Fruit fly (Drosophila melanogaster) whole organism, embryonic: ENCODE data around the gene CG6431.

Source experiments
- ATbp ChIP-seq: fragments of 200-800 bp; sonication (Bioruptor generic); optimal IDR thresholded peaks from 2 replicates; lab custom pipeline; 2017; ENCODE audit warnings: missing biosample characterization, mild to moderate bottlenecking, missing genetic modification characterization, missing genetic modification reagents
- Asciz ChIP-seq: fragments of 200-800 bp; sonication (Bioruptor generic); optimal IDR thresholded peaks from 2 replicates; lab custom pipeline; 2017; ENCODE audit warnings: missing biosample characterization, mild to moderate bottlenecking, missing genetic modification characterization, missing genetic modification reagents
- CG10462 ChIP-seq: fragments of 200-800 bp; sonication (Bioruptor generic); optimal IDR thresholded peaks from 2 replicates; lab custom pipeline; 2016; ENCODE audit warnings: missing biosample characterization, missing genetic modification characterization
- CG11456 ChIP-seq: fragments of 200-800 bp; sonication (Bioruptor generic); IDR thresholded peaks from 3 replicates; pipeline ENCODE4 v1.3.6; 2022; ENCODE audit warnings: missing biosample characterization, missing genetic modification characterization
- CG12744 ChIP-seq: fragments of 200-800 bp; sonication (Bioruptor generic); optimal IDR thresholded peaks from 2 replicates; lab custom pipeline; 2016; ENCODE audit warnings: missing biosample characterization, missing genetic modification characterization
- CG13775 ChIP-seq: fragments of 200-800 bp; sonication (Bioruptor generic); optimal IDR thresholded peaks from 3 replicates; lab custom pipeline; 2017; ENCODE audit warnings: missing biosample characterization, mild to moderate bottlenecking, missing genetic modification characterization
- CG15269 ChIP-seq: fragments of 200-800 bp; sonication (Bioruptor generic); optimal IDR thresholded peaks from 2 replicates; lab custom pipeline; 2018; ENCODE audit warnings: missing biosample characterization, mild to moderate bottlenecking, missing genetic modification characterization, moderate library complexity
- CG15696 ChIP-seq: fragments of 200-800 bp; sonication (Bioruptor generic); optimal IDR thresholded peaks from 2 replicates; lab custom pipeline; 2019; ENCODE audit warnings: missing biosample characterization, mild to moderate bottlenecking, missing genetic modification characterization, moderate library complexity
- CG16779 ChIP-seq: fragments of 200-800 bp; sonication (Bioruptor generic); IDR thresholded peaks from 2 replicates; pipeline ENCODE4 v1.3.6; 2022; ENCODE audit warnings: missing biosample characterization, missing genetic modification characterization
- CG16813 ChIP-seq: fragments of 200-800 bp; sonication (Bioruptor generic); IDR thresholded peaks from 3 replicates; pipeline ENCODE4 v1.3.6; 2022; ENCODE audit warnings: missing biosample characterization, missing genetic modification characterization; ENCODE audit not compliant: partially characterized antibody
- CG16815 ChIP-seq: fragments of 200-800 bp; sonication (Bioruptor generic); optimal IDR thresholded peaks from 3 replicates; lab custom pipeline; 2017; ENCODE audit warnings: missing biosample characterization, mild to moderate bottlenecking, missing genetic modification characterization
- CG16863 ChIP-seq: fragments of 200-800 bp; sonication (Bioruptor generic); optimal IDR thresholded peaks from 3 replicates; lab custom pipeline; 2016; ENCODE audit warnings: missing biosample characterization, missing genetic modification characterization
- CG17912 ChIP-seq: fragments of 200-800 bp; sonication (Bioruptor generic); optimal IDR thresholded peaks from 2 replicates; lab custom pipeline; 2018; ENCODE audit warnings: missing biosample characterization, mild to moderate bottlenecking, missing genetic modification characterization
- CG1832 ChIP-seq: fragments of 200-800 bp; sonication (Bioruptor generic); optimal IDR thresholded peaks from 2 replicates; lab custom pipeline; 2017; ENCODE audit warnings: missing biosample characterization, mild to moderate bottlenecking, missing genetic modification characterization, inconsistent platforms
- CG2202 ChIP-seq: fragments of 200-800 bp; sonication (Bioruptor generic); optimal IDR thresholded peaks from 2 replicates; lab custom pipeline; 2018; ENCODE audit warnings: missing biosample characterization, mild to moderate bottlenecking, missing genetic modification characterization
- CG2712 ChIP-seq: fragments of 200-800 bp; optimal IDR thresholded peaks from 3 replicates; lab custom pipeline; 2019; ENCODE audit warnings: missing biosample characterization, mild to moderate bottlenecking, missing genetic modification characterization, moderate library complexity
- CG30431 ChIP-seq: fragments of 200-800 bp; sonication (Bioruptor generic); optimal IDR thresholded peaks from 2 replicates; lab custom pipeline; 2017; ENCODE audit warnings: missing biosample characterization, missing genetic modification characterization
- CG31441 ChIP-seq: fragments of 200-800 bp; sonication (Bioruptor generic); IDR thresholded peaks from 2 replicates; pipeline ENCODE4 v1.3.6; 2022; ENCODE audit warnings: missing biosample characterization, missing genetic modification characterization
- CG34422 ChIP-seq: fragments of 200-800 bp; sonication (Bioruptor generic); IDR thresholded peaks from 3 replicates; pipeline ENCODE4 v1.3.6; 2022; ENCODE audit warnings: missing biosample characterization, missing genetic modification characterization
- CG3838 ChIP-seq: fragments of 200-800 bp; sonication (Bioruptor generic); optimal IDR thresholded peaks from 3 replicates; lab custom pipeline; 2016; ENCODE audit warnings: missing biosample characterization, missing genetic modification characterization
- CG3847 ChIP-seq: fragments of 200-800 bp; sonication (Bioruptor generic); IDR thresholded peaks from 2 replicates; pipeline ENCODE4 v1.3.6; 2022; ENCODE audit warnings: missing biosample characterization, missing genetic modification characterization
- CG5245 ChIP-seq: fragments of 200-800 bp; sonication (Bioruptor generic); optimal IDR thresholded peaks from 3 replicates; lab custom pipeline; 2016; ENCODE audit warnings: missing biosample characterization, missing genetic modification characterization
- CG7556 ChIP-seq: fragments of 200-800 bp; sonication (Bioruptor generic); optimal IDR thresholded peaks from 2 replicates; lab custom pipeline; 2017; ENCODE audit warnings: missing biosample characterization, mild to moderate bottlenecking, missing genetic modification characterization
- CG7786 ChIP-seq: fragments of 200-800 bp; sonication (Bioruptor generic); optimal IDR thresholded peaks from 2 replicates; lab custom pipeline; 2016; ENCODE audit warnings: missing biosample characterization, missing genetic modification characterization
- CG7963 ChIP-seq: fragments of 200-800 bp; sonication (Bioruptor generic); IDR thresholded peaks from 3 replicates; pipeline ENCODE4 v1.3.6; 2022; ENCODE audit warnings: missing biosample characterization, missing genetic modification characterization; ENCODE audit not compliant: partially characterized antibody
- CG9215 ChIP-seq: fragments of 200-800 bp; sonication (Bioruptor generic); IDR thresholded peaks from 2 replicates; pipeline ENCODE4 v1.3.6; 2022; ENCODE audit warnings: missing biosample characterization, missing genetic modification characterization
- CG9817 ChIP-seq: fragments of 200-800 bp; sonication (Bioruptor generic); optimal IDR thresholded peaks from 2 replicates; lab custom pipeline; 2018; ENCODE audit warnings: missing biosample characterization, mild to moderate bottlenecking, missing genetic modification characterization, moderate library complexity
- CkIIα-i1 ChIP-seq: fragments of 200-800 bp; sonication (Bioruptor generic); IDR thresholded peaks from 2 replicates; pipeline ENCODE4 v1.3.6; 2022; ENCODE audit warnings: missing biosample characterization, missing genetic modification characterization
- ERR ChIP-seq: fragments of 200-800 bp; sonication (Bioruptor generic); optimal IDR thresholded peaks from 2 replicates; lab custom pipeline; 2016; ENCODE audit warnings: missing biosample characterization, missing genetic modification characterization
- Gug ChIP-seq: fragments of 200-800 bp; sonication (Bioruptor generic); IDR thresholded peaks from 4 replicates; pipeline ENCODE4 v1.3.6; 2022; ENCODE audit warnings: missing biosample characterization, missing genetic modification characterization
- Hand ChIP-seq: fragments of 200-800 bp; sonication (Bioruptor generic); optimal IDR thresholded peaks from 2 replicates; lab custom pipeline; 2017; ENCODE audit warnings: mild to moderate bottlenecking, missing biosample characterization, missing genetic modification reagents, missing genetic modification characterization
- Hr3 ChIP-seq: fragments of 200-800 bp; sonication (Bioruptor generic); optimal IDR thresholded peaks from 3 replicates; lab custom pipeline; 2016; ENCODE audit warnings: missing biosample characterization, missing genetic modification characterization
- Hsf ChIP-seq: fragments of 200-800 bp; sonication (Bioruptor generic); optimal IDR thresholded peaks from 3 replicates; lab custom pipeline; 2016; ENCODE audit warnings: missing biosample characterization, missing genetic modification characterization
- MBD-R2 ChIP-seq: fragments of 200-800 bp; sonication (Bioruptor generic); IDR thresholded peaks from 2 replicates; pipeline ENCODE4 v1.3.6; 2022; ENCODE audit warnings: missing biosample characterization, missing genetic modification characterization
- Sin3A ChIP-seq: fragments of >200 bp; optimal IDR thresholded peaks from 2 replicates; lab custom pipeline; 2018
- TFAM ChIP-seq: fragments of 200-800 bp; sonication (Bioruptor generic); optimal IDR thresholded peaks from 2 replicates; lab custom pipeline; 2017; ENCODE audit warnings: missing biosample characterization, missing genetic modification characterization, inconsistent platforms
- ash1 ChIP-seq: fragments of 200-800 bp; sonication (Bioruptor generic); optimal IDR thresholded peaks from 2 replicates; lab custom pipeline; 2018; ENCODE audit warnings: missing biosample characterization, mild to moderate bottlenecking, missing genetic modification characterization
- chif ChIP-seq, 2 experiments: fragments of 200-800 bp; sonication (Bioruptor generic); optimal IDR thresholded peaks; 3 replicates each; lab custom pipeline; 2016; ENCODE audit warnings: missing biosample characterization in 2 of 2, missing genetic modification characterization in 2 of 2
- chn ChIP-seq: fragments of 200-800 bp; sonication (Bioruptor generic); optimal IDR thresholded peaks from 2 replicates; lab custom pipeline; 2016; ENCODE audit warnings: missing biosample characterization, missing genetic modification characterization
- cwo ChIP-seq: fragments of 200-800 bp; sonication (Bioruptor generic); optimal IDR thresholded peaks from 3 replicates; lab custom pipeline; 2017; ENCODE audit warnings: missing biosample characterization, missing genetic modification characterization, mild to moderate bottlenecking, moderate library complexity, missing genetic modification reagents
- fd96Cb ChIP-seq: fragments of 200-800 bp; sonication (Bioruptor generic); optimal IDR thresholded peaks from 2 replicates; lab custom pipeline; 2018; ENCODE audit warnings: missing biosample characterization, mild to moderate bottlenecking, missing genetic modification characterization, moderate library complexity
- ftz-f1 ChIP-seq: fragments of 200-800 bp; sonication (Bioruptor generic); optimal IDR thresholded peaks from 2 replicates; lab custom pipeline; 2016; ENCODE audit warnings: missing biosample characterization, missing genetic modification characterization
- jigr1 ChIP-seq: fragments of 200-800 bp; sonication (Bioruptor generic); IDR thresholded peaks from 3 replicates; pipeline ENCODE4 v1.3.6; 2022; ENCODE audit warnings: missing biosample characterization, missing genetic modification characterization
- jumu ChIP-seq: fragments of 200-800 bp; sonication (Bioruptor generic); optimal IDR thresholded peaks from 3 replicates; lab custom pipeline; 2016; ENCODE audit warnings: missing biosample characterization, missing genetic modification characterization
- nerfin-1 ChIP-seq: fragments of 200-800 bp; sonication (Bioruptor generic); optimal IDR thresholded peaks from 3 replicates; lab custom pipeline; 2019; ENCODE audit warnings: missing biosample characterization, mild to moderate bottlenecking, missing genetic modification characterization, moderate library complexity
- pb ChIP-seq: fragments of 200-800 bp; sonication (Bioruptor generic); optimal IDR thresholded peaks from 3 replicates; lab custom pipeline; 2016; ENCODE audit warnings: missing biosample characterization, missing genetic modification characterization
- pzg ChIP-seq: fragments of 200-800 bp; sonication (Bioruptor generic); optimal IDR thresholded peaks from 3 replicates; lab custom pipeline; 2018; ENCODE audit warnings: missing biosample characterization, mild to moderate bottlenecking, missing genetic modification characterization, moderate library complexity
- seq ChIP-seq: fragments of 200-800 bp; sonication (Bioruptor generic); IDR thresholded peaks from 2 replicates; pipeline ENCODE4 v1.3.6; 2022; ENCODE audit warnings: missing biosample characterization, missing genetic modification characterization
- slou ChIP-seq: fragments of 200-800 bp; sonication (Bioruptor generic); optimal IDR thresholded peaks from 3 replicates; lab custom pipeline; 2016; ENCODE audit warnings: missing biosample characterization, missing genetic modification characterization
- tap ChIP-seq: fragments of 200-800 bp; optimal IDR thresholded peaks from 3 replicates; lab custom pipeline; 2019; ENCODE audit warnings: missing biosample characterization, mild to moderate bottlenecking, missing genetic modification characterization, moderate library complexity
- tna ChIP-seq: fragments of 200-800 bp; sonication (Bioruptor generic); IDR thresholded peaks from 2 replicates; pipeline ENCODE4 v1.3.6; 2022; ENCODE audit warnings: missing biosample characterization, missing genetic modification characterization; ENCODE audit not compliant: partially characterized antibody
- unpg ChIP-seq: fragments of 200-800 bp; sonication (Bioruptor generic); optimal IDR thresholded peaks from 3 replicates; lab custom pipeline; 2018; ENCODE audit warnings: missing biosample characterization, mild to moderate bottlenecking, missing genetic modification characterization, moderate library complexity

The CG6431 gene

DNA sequence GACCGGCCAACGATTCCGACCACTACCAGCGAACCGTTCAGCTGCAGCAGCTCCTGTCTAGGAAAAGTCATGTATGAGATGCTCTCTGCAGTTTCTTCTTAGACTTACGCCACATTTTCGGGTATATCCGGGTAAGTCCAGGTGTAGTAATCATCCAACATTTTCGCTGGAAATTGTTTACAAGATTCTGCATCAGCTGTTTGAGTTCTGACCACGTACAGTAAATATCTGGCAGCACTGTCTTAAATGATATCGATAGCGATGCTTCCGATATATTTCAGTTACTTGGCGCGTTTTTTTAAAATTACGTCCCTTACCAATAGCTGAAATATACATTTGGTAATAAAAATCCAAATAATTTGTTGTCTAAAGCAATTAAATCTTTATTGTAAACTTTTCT lies 19.7 kb downstream of the CG6431 start, which contains the start of gene CG6729 (continued):
- TF ChIP-seq CG15269 (tag; lab: Kevin White, UChicago) (no peak), CG3847 (GFP tag; lab: Robert Waterston, UW) (0 out of 2 replicates have a peak, but pooled peaks have one; percentile 6), CG16813 (peak; percentile 66), tap (tag; lab: Kevin White, UChicago) (no peak), CkIIα-i1 (GFP tag; lab: Robert Waterston, UW) (no peak), CG11456 (GFP tag; lab: Robert Waterston, UW) (no peak), seq (no peak), jumu (GFP tag; lab: Kevin White, UChicago) (no peak), slou (GFP tag; lab: Kevin White, UChicago) (no peak), Gug (no peak), CG16779 (GFP tag; lab: Robert Waterston, UW) (no peak), unpg (GFP tag; lab: Kevin White, UChicago) (no peak), CG12744 (GFP tag; lab: Kevin White, UChicago) (no peak), ATbp (GFP tag; lab: Kevin White, UChicago) (no peak), CG5245 (GFP tag; lab: Kevin White, UChicago) (no peak), CG31441 (GFP tag; lab: Robert Waterston, UW) (no peak), CG2202 (tag; lab: Kevin White, UChicago) (no peak), CG16863 (GFP tag; lab: Kevin White, UChicago) (no peak), CG7556 (GFP tag; lab: Kevin White, UChicago) (no peak), CG15696 (no peak), CG13775 (GFP tag; lab: Kevin White, UChicago) (no peak), CG10462 (no peak), CG16815 (GFP tag; lab: Kevin White, UChicago) (no peak), MBD-R2 (peak; percentile 87), ftz-f1 (GFP tag; lab: Kevin White, UChicago) (no peak), Hsf (GFP tag; lab: Kevin White, UChicago) (no peak), Hr3 (GFP tag; lab: Kevin White, UChicago) (no peak), CG9215 (no peak), CG9817 (tag; lab: Kevin White, UChicago) (no peak), cwo (GFP tag; lab: Kevin White, UChicago) (no peak), Asciz (no peak), pzg (GFP tag; lab: Kevin White, UChicago) (peak; percentile 74), chif (GFP tag; optimal IDR thresholded peaks at IDR 0.05; lab: Kevin White, UChicago) (no peak), nerfin-1 (tag; lab: Kevin White, UChicago) (no peak), Sin3A (lab: Kevin White, UChicago) (peak; percentile 26), CG17912 (GFP tag; lab: Kevin White, UChicago) (no peak), CG30431 (GFP tag; lab: Kevin White, UChicago) (no peak), fd96Cb (tag; lab: Kevin White, UChicago) (no peak), tna (GFP tag; lab: Robert Waterston, UW) (peak; percentile 61; the same call in 1 of the 2 replicates), CG7963 (GFP tag; lab: Robert Waterston, UW) (0 out of 3 replicates have a peak, but pooled peaks have one; percentile 40), CG2712 (tag; lab: Kevin White, UChicago) (no peak), CG3838 (GFP tag; lab: Kevin White, UChicago) (no peak), TFAM (GFP tag; lab: Kevin White, UChicago) (no peak), CG34422 (GFP tag; lab: Robert Waterston, UW) (no peak), chn (GFP tag; lab: Kevin White, UChicago) (no peak), CG7786 (no peak), jigr1 (GFP tag; lab: Robert Waterston, UW) (no peak), ERR (GFP tag; lab: Kevin White, UChicago) (no peak), Hand (no peak), CG1832 (GFP tag; lab: Kevin White, UChicago) (no peak), ash1 (GFP tag; lab: Kevin White, UChicago) (no peak), pb (GFP tag; lab: Kevin White, UChicago) (no peak)
